Worm (Caenorhabditis elegans): ENCODE data around the gene D2062.4.

ce11 chrII:2637359-2637758 lies 14.2 kb downstream of the D2062.4 start, which contains the start of gene F22E5.21:
- TF ChIP-seq unc-62 (GFP tag; optimal IDR thresholded peaks at IDR 0.05 in 1 of 2): no peak
- TF ChIP-seq unc-62 (tag; optimal IDR thresholded peaks at IDR 0.05): no peak
- no peak for TF ChIP-seq nhr-41 (GFP tag; IDR thresholded peaks at IDR 0.05)
- TF ChIP-seq skn-1 (tag; optimal IDR thresholded peaks at IDR 0.05): no peak
- no peak for TF ChIP-seq fkh-10 (GFP tag; optimal IDR thresholded peaks at IDR 0.05)
- TF ChIP-seq lin-13 (GFP tag; optimal IDR thresholded peaks at IDR 0.05): no peak
- TF ChIP-seq nhr-237 (tag; optimal IDR thresholded peaks at IDR 0.05): no peak
- TF ChIP-seq ztf-11 (tag; optimal IDR thresholded peaks at IDR 0.05): no peak
- TF ChIP-seq snpc-4 (tag; optimal IDR thresholded peaks at IDR 0.05): no peak
- TF ChIP-seq arid-1 (GFP tag; conservative IDR thresholded peaks at IDR 0.05): no peak
- no peak for TF ChIP-seq mdt-29 (GFP tag; IDR thresholded peaks at IDR 0.05)
- TF ChIP-seq lin-1 (GFP tag; IDR thresholded peaks at IDR 0.05): no peak
- no peak for TF ChIP-seq aly-2 (tag; optimal IDR thresholded peaks at IDR 0.05)
- TF ChIP-seq nhr-28 (tag; optimal IDR thresholded peaks at IDR 0.05): no peak
